Worm (Caenorhabditis elegans) whole organism, dauer: ENCODE measurements around the gene C06A1.3.

Experiments used
- unc-62 ChIP-seq: sonication (generic microtip); optimal IDR thresholded peaks from 2 replicates; lab custom pipeline; 2017; ENCODE audit warnings: missing biosample characterization, missing genetic modification reagents, missing genetic modification characterization

The C06A1.3 gene

DNA sequence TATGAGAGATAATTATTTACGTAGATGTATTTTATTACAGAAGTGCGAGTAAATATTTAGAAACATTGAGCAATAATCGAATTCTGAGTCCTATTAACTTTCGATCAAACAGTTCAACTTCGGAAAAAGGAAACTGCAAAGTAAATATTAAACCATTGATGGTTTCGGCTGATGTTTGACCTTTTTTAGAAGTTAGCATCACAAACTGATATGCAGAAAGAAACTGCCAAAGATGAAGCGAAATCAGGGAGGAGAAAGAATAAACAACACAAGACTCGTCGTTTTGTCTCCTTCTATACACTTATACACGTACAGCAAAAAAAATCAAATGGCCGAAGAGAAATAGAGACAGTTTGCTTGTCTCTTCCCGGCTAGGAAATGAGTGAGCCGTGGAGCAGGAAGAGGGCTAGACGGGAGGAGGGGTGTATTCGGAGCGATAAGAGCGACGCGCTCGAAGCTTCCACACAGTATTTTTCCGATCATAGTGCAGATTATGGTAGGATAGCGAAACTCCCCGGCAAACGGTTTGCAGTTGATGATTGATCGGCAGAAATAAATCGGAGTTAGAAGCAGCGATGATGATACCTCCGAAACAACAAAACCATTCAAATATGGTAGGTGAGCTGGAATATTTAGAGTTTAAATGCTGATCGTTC lies 15.4 kb upstream of the C06A1.3 start:
- no peak for TF ChIP-seq unc-62 (GFP tag; lab: Kevin White, UChicago)

DNA sequence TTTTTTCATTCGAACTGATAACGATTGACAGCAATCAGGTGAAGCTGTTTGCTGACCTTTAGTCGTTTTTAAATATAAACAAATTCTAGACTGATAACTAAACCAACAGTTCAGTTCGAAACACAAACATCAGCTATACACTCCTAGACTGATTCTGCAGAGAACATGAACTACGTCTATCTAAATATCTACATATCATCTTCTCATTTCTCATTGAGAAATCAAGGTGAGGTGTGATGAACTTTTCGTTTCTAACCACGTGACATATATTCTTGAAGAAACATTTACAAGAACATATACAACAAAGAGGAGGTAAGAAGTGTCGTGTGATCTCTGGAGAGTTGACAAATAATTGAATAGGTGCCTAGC lies 14.9 kb upstream of the C06A1.3 start:
- no peak for TF ChIP-seq unc-62 (GFP tag; lab: Kevin White, UChicago)

DNA sequence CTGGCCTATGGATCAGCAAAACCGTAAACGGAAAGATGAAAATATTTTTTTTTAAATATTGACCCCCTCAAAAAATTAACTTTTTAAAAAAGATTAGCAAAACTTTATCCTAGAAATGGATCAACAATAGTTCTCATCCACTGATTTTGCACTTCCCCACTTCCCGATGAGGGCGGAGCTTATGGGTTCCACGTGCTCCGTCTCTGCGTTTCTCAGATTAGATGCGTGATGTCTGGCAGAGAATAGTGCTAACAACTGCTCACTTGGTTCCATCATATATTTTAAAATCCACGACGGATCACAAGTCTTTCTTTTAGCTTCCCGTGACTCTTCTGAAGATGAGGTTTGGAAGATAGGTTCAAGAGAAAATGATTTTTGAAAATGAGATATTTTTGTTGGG lies 13.7 kb upstream of the C06A1.3 start:
- no peak for TF ChIP-seq unc-62 (GFP tag; lab: Kevin White, UChicago)

DNA sequence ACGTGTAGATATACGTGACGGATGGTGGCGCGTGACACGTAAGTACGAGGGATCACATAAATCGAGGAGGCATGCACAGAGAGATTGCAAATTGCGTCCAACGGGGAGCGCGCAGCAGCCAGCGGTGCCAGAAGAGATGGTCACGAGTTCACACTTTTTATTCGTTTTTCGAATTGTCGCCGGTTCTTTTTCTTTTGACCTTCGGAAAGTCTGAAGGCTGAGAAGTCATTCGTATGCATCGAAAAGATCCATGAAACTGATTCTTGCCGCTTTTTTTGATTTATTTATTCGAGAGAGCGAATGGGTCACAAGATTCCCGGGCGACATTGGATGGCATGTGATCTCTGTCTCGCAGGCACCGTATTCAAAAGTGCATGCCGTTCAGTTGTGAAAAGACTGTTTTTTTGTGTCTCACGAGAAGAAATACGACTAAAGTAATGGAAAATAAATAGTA lies 13.1 kb upstream of the C06A1.3 start:
- no peak for TF ChIP-seq unc-62 (GFP tag; lab: Kevin White, UChicago)

DNA sequence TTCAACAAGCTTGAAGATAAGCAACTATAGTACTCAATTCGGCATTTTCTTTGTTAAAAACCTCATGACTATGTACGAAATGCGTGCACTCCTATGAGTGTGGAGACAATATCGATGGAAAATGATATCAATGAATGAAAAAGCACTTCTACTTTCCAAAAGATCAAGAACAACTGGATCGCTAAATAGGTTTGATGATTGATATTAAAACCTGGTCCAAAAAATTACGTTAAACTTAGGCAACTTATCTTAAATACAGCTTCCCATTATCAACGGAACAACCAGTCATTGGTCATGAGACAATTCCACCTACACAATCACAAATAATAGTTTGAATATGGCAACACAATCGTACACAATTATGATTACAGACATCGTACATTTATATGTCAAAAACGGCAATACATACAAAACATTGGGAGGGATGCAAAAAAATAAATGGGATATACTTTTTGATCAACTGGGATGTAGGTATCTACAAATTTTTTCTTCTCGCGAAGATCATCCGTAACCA lies 12.3 kb upstream of the C06A1.3 start:
- no peak for TF ChIP-seq unc-62 (GFP tag; lab: Kevin White, UChicago)

DNA sequence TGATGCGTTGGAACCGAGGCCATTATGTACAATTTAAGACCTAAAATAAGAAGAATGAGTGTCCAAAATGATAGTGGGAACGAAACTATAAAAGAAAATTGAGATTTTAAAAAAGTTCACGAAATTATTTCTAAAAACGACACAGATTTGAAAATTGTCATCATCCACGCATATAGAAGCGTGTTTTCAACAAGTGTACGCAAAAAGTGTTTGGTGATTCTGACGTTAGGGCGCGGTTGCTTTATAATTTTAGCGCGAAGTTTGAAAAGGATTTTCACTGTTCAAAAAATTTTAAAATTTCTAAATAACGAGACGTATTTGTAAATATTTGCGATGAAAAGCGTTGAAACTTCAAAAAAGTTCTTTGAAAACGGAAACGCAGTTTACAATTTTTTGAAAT lies 8.7 kb upstream of the C06A1.3 start, which contains the start of gene cdc-48.1:
cdc-48.1 (minus strand) TSS at position 40 of the 400 bp plus-strand sequence.
- peak; percentile 74 for TF ChIP-seq unc-62 (GFP tag; lab: Kevin White, UChicago)

DNA sequence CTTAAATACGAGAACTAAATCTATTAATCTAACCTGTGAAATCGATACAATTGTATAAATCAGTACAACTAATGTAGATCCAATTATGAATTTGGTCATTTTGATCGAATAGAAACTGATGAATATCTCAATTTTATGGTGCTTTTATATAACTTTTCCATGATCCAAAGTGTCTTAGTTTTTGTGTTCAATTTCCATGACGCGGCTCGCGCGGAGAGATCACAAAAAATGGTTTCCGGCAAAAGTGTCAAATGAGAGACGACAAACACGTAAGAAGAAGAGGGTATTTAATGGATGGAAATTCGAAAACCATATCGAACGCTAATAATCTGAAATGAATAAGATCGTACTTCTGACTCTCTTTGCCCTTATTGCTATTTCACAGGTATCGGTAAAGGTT lies 7.5 kb upstream of the C06A1.3 start, which contains the start of the genes C06A1.6 and C06A1.7:
C06A1.6 (minus strand) TSS at position 101 of the 400 bp plus-strand sequence.
C06A1.7 (plus strand) TSS at position 314 of the 400 bp plus-strand sequence.
- TF ChIP-seq unc-62 (GFP tag; lab: Kevin White, UChicago): no peak

DNA sequence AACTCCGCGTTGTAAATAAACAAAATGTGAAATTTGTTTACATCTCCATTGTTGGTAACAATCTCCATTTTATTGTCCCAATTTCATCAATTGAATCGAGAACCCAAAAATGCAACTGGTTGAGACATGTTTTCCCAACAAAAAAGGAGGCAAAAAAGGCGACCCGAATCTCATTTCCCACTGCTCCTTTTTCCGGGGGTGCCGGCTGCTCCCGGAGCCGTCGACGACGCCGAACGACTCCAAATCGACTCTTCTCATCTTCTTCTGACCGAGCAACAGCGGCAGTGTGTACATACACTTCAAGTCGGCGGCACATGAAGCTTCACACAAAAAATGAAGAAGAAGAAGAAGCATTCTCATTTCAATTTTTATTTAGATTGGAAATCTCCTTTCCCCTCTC lies 5.6 kb upstream of the C06A1.3 start:
- TF ChIP-seq unc-62 (GFP tag; lab: Kevin White, UChicago): no peak

DNA sequence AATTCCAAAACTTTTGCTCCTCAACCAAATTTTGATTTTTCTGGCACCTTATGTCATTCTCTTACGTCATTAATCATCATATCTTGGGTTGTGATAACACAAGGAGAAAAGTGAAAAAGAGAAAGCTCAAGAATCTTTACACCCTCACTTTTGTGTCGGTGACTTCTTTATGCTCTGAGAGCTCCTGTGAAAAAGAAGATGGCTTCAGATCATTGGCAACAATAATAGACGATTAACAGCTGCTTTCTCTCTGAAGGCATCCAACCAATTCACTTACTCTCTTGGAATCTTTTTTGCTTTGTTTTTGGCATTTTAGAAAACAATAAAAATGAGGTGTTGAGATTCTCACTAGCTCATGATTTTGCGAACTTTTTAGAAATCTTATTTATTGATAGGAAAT lies 2.6 kb upstream of the C06A1.3 start:
- TF ChIP-seq unc-62 (GFP tag; lab: Kevin White, UChicago): no peak

DNA sequence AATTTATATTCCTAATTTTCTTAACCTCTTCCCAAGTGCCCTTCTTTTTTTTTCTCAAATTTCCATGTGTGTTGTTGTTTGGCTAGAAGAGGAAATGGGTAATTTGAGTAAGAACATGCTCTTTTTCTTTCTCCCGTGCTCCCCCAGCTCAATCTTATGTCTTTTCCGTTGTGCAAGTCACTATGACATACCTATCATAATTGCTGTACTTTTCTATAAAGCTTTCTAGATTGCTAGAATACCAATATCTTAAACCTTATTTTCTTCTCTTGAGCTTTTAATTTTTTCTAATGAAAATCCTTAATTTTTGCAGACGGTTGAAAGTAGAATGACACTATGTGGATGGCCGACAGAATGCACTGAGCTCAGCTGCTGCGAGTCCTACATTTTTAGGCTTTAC lies 1.8 kb upstream of the C06A1.3 start, which contains the start of gene txt-13:
txt-13 (plus strand) TSS at position 301 of the 400 bp plus-strand sequence.
- no peak for TF ChIP-seq unc-62 (GFP tag; lab: Kevin White, UChicago)

DNA sequence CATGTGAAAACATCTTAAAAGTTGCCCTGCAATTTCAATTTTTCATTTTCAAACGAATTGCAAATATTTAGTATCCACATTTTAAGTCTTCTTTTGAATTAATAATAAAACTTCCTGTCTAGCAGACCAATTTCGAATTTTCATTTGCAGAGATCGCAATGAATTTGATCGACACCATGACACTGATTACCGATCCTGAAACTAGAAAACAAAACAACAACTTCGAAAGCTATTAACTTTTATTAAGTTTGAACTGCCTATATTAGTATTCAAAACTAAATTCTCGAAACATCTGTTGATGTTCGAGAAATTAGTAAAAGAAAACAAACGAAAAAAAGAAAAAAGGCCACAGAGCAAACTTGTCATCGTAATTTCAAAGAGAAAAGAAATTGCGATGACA lies 2.1 kb downstream of the C06A1.3 start:
- TF ChIP-seq unc-62 (GFP tag; lab: Kevin White, UChicago): no peak

DNA sequence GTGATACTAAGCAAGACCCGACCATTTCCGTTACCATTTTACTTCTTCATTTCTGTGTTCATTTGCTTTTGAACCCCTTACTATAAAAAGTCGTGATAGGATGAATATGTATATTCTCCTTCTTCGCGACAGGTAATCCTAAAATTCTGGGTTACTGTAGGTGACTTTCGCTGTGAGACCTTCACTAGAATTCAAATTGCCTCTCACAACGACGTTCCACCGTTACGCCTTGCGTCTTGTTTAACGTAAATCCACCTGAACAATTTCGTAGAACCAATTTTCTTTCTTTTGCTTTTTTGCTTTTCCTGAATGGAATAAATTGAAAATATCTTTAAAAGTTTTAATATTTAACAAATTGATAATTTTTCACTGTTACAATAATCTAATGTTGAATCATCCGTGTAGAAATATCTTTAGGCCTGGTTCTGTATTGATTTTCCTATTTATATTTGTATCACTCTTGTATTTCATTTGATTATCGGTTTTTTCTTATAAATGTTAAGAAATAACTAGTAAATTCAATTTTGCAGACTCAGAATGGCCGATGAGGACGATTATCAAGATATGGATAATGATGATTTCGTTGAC lies 6.9 kb downstream of the C06A1.3 start, which contains the start of gene rpb-6:
rpb-6 (plus strand) TSS at position 538 of the 588 bp plus-strand sequence.
- TF ChIP-seq unc-62 (GFP tag; lab: Kevin White, UChicago): no peak

DNA sequence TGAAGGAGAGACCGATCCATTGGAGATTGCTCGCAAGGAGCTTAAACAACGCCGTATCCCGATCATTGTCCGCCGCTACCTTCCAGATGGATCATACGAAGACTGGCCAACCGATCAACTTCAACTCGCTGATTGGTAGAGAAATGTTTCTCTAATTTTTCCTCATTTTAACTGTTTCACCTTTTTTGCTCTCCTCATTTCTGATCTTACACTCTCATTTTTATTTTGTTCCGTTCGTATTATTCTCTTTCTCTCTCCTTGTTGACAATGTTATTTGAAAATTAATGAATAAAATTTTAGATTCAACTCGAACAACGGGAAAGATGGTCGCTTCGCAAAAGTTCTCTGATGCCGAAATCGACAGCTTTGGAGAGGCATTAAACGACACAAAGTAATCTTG lies 7.6 kb downstream of the C06A1.3 start, which contains the start of gene dohh-1:
dohh-1 (plus strand) TSS at position 301 of the 400 bp plus-strand sequence.
- TF ChIP-seq unc-62 (GFP tag; lab: Kevin White, UChicago): no peak

DNA sequence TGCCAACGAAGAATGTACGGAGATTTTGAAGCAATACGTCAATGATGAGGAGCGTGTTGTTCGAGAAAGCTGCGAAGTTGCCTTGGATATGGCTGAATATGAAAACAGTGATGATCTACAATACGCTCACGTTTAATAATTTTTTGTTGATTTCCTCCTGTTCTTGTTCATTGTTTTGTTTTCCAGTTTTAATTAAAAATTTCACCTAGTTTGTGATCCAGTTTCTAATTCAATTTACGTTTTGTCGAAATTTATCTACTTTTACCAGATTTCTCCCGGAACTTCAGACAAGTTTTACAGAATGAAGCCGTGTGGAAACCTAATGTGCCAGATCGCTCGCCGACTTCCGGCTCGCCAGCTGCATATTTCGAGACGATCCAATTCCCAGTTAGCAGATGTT lies 8.8 kb downstream of the C06A1.3 start, which contains the start of gene dap-3:
dap-3 (plus strand) TSS at position 301 of the 400 bp plus-strand sequence.
- no peak for TF ChIP-seq unc-62 (GFP tag; lab: Kevin White, UChicago)

DNA sequence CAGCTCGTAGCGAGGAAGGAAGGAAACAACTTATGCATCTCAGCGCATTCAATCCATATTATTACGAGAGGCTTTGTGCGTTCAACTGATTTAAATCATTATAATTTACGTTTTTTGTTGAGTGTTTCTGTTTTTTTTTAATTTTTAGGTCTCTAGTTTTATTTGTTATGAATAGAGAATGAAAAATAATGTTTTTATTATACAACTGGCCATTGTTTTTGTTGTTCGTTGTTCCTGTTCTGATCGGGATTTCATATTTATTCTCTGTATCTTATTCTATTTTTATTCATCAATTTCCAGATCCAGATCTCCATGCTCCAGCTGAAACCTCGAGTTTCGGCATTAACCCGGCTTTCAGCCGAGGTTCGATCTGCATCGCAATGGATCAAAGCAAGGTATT lies 10.3 kb downstream of the C06A1.3 start, which contains the start of gene mrps-22:
mrps-22 (plus strand) TSS at position 301 of the 400 bp plus-strand sequence.
- no peak for TF ChIP-seq unc-62 (GFP tag; lab: Kevin White, UChicago)

DNA sequence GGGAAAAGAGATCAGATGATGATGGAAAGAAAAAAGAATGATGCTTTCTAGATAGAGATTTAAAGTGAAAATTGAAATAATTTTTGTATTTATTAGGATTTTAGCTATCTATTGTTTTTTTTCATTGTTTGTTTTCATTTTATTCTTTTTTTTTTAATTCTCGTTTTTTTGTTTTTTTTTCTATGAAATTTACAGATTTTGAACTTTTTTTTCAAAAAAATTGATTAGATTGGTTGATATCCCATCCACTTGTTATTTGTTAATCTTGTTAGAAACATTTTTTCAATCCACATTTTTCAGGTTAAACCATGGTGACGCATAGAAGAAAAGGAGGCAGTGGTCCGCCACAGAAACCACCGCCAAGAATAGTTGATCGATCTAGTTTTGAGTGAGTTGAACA lies 12.0 kb downstream of the C06A1.3 start, which contains the start of gene algn-9:
algn-9 (plus strand) TSS at position 301 of the 400 bp plus-strand sequence.
- TF ChIP-seq unc-62 (GFP tag; lab: Kevin White, UChicago): no peak
